Fruit fly (Drosophila melanogaster) whole organism, embryonic: ENCODE data around the gene CG9393.

Source experiments
- Asciz ChIP-seq: fragments of 200-800 bp; sonication (Bioruptor generic); optimal IDR thresholded peaks from 2 replicates; lab custom pipeline; 2017; ENCODE audit warnings: missing biosample characterization, mild to moderate bottlenecking, missing genetic modification characterization, missing genetic modification reagents
- Atf-2 ChIP-seq: fragments of 200-800 bp; sonication (Bioruptor generic); optimal IDR thresholded peaks from 2 replicates; lab custom pipeline; 2016; ENCODE audit warnings: missing biosample characterization, missing genetic modification characterization
- Bteb2 ChIP-seq: fragments of 200-800 bp; sonication (Bioruptor generic); optimal IDR thresholded peaks from 2 replicates; lab custom pipeline; 2016; ENCODE audit warnings: missing biosample characterization, missing genetic modification characterization
- CG10267 ChIP-seq: fragments of 200-800 bp; sonication (Bioruptor generic); optimal IDR thresholded peaks from 2 replicates; lab custom pipeline; 2018; ENCODE audit warnings: missing biosample characterization, mild to moderate bottlenecking, missing genetic modification characterization, moderate library complexity
- CG10274 ChIP-seq: fragments of 200-800 bp; sonication (Bioruptor generic); optimal IDR thresholded peaks from 3 replicates; lab custom pipeline; 2017; ENCODE audit warnings: missing biosample characterization, mild to moderate bottlenecking, missing genetic modification characterization
- CG11247 ChIP-seq: fragments of 200-800 bp; sonication (Bioruptor generic); IDR thresholded peaks from 2 replicates; pipeline ENCODE4 v1.3.6; 2022; ENCODE audit warnings: missing biosample characterization, missing genetic modification characterization
- CG12236 ChIP-seq: fragments of 200-800 bp; sonication (Bioruptor generic); optimal IDR thresholded peaks from 2 replicates; lab custom pipeline; 2016; ENCODE audit warnings: missing biosample characterization, missing genetic modification characterization
- CG12391 ChIP-seq: fragments of 200-800 bp; sonication (Bioruptor generic); optimal IDR thresholded peaks from 3 replicates; lab custom pipeline; 2018; ENCODE audit warnings: missing biosample characterization, mild to moderate bottlenecking, missing genetic modification characterization, moderate library complexity
- CG12659 ChIP-seq: fragments of 200-800 bp; sonication (Bioruptor generic); optimal IDR thresholded peaks from 3 replicates; lab custom pipeline; 2017; ENCODE audit warnings: mild to moderate bottlenecking, missing biosample characterization, missing genetic modification reagents, missing genetic modification characterization
- CG13287 ChIP-seq: fragments of 200-800 bp; sonication (Bioruptor generic); IDR thresholded peaks from 2 replicates; pipeline ENCODE4 v1.3.6; 2022; ENCODE audit warnings: missing biosample characterization, missing genetic modification characterization; ENCODE audit not compliant: partially characterized antibody
- CG13624 ChIP-seq: fragments of 200-800 bp; sonication (Bioruptor generic); optimal IDR thresholded peaks from 2 replicates; lab custom pipeline; 2016; ENCODE audit warnings: missing biosample characterization, missing genetic modification characterization
- CG14710 ChIP-seq: fragments of 200-800 bp; sonication (Bioruptor generic); optimal IDR thresholded peaks from 3 replicates; lab custom pipeline; 2019; ENCODE audit warnings: missing biosample characterization, mild to moderate bottlenecking, missing genetic modification characterization, moderate library complexity
- CG1602 ChIP-seq: fragments of 200-800 bp; sonication (Bioruptor generic); optimal IDR thresholded peaks from 3 replicates; lab custom pipeline; 2016; ENCODE audit warnings: missing biosample characterization, missing genetic modification characterization
- CG17328 ChIP-seq: fragments of 200-800 bp; sonication (Bioruptor generic); IDR thresholded peaks from 2 replicates; pipeline ENCODE4 v1.3.6; 2022; ENCODE audit warnings: missing biosample characterization, missing genetic modification characterization
- CG18262 ChIP-seq: fragments of 200-800 bp; optimal IDR thresholded peaks from 3 replicates; lab custom pipeline; 2019; ENCODE audit warnings: missing biosample characterization, mild to moderate bottlenecking, missing genetic modification characterization, moderate library complexity
- CG30431 ChIP-seq: fragments of 200-800 bp; sonication (Bioruptor generic); optimal IDR thresholded peaks from 2 replicates; lab custom pipeline; 2017; ENCODE audit warnings: missing biosample characterization, missing genetic modification characterization
- CG32772 ChIP-seq: fragments of 200-800 bp; sonication (Bioruptor generic); IDR thresholded peaks from 2 replicates; pipeline ENCODE4 v1.3.6; 2022; ENCODE audit warnings: missing biosample characterization, missing genetic modification characterization
- CG3407 ChIP-seq: fragments of 200-800 bp; sonication (Bioruptor generic); optimal IDR thresholded peaks from 2 replicates; lab custom pipeline; 2018; ENCODE audit warnings: missing biosample characterization, mild to moderate bottlenecking, missing genetic modification characterization
- CG5245 ChIP-seq: fragments of 200-800 bp; sonication (Bioruptor generic); optimal IDR thresholded peaks from 3 replicates; lab custom pipeline; 2016; ENCODE audit warnings: missing biosample characterization, missing genetic modification characterization
- CG6654 ChIP-seq: fragments of 200-800 bp; sonication (Bioruptor generic); optimal IDR thresholded peaks from 2 replicates; lab custom pipeline; 2017; ENCODE audit warnings: missing biosample characterization, mild to moderate bottlenecking, missing genetic modification characterization
- CG6683 ChIP-seq: fragments of 200-800 bp; sonication (Bioruptor generic); optimal IDR thresholded peaks from 2 replicates; lab custom pipeline; 2017; ENCODE audit warnings: missing biosample characterization, mild to moderate bottlenecking, missing genetic modification characterization, missing genetic modification reagents
- CG6689 ChIP-seq: fragments of 200-800 bp; sonication (Bioruptor generic); IDR thresholded peaks from 2 replicates; pipeline ENCODE4 v1.3.6; 2022; ENCODE audit warnings: missing biosample characterization, missing genetic modification characterization
- CG6813 ChIP-seq: fragments of 200-800 bp; sonication (Bioruptor generic); optimal IDR thresholded peaks from 2 replicates; lab custom pipeline; 2017; ENCODE audit warnings: missing biosample characterization, missing genetic modification characterization, mild to moderate bottlenecking, moderate library complexity, missing genetic modification reagents
- Doc2 ChIP-seq: fragments of 200-800 bp; sonication (Bioruptor generic); IDR thresholded peaks from 2 replicates; pipeline ENCODE4 v1.3.6; 2022; ENCODE audit warnings: missing biosample characterization, missing genetic modification characterization
- Drgx ChIP-seq: fragments of 200-800 bp; sonication (Bioruptor generic); IDR thresholded peaks from 2 replicates; pipeline ENCODE4 v1.3.6; 2022; ENCODE audit warnings: missing biosample characterization, missing genetic modification characterization
- Ets97D ChIP-seq: fragments of 200-800 bp; sonication (Bioruptor generic); optimal IDR thresholded peaks from 3 replicates; lab custom pipeline; 2016; ENCODE audit warnings: missing biosample characterization, missing genetic modification characterization
- H2.0 ChIP-seq: fragments of 200-800 bp; sonication (Bioruptor generic); IDR thresholded peaks from 2 replicates; pipeline ENCODE4 v1.3.6; 2022; ENCODE audit warnings: missing biosample characterization, missing genetic modification characterization
- HLH3B ChIP-seq: fragments of 200-800 bp; sonication (Bioruptor generic); IDR thresholded peaks from 2 replicates; pipeline ENCODE4 v1.3.6; 2022; ENCODE audit warnings: missing biosample characterization, missing genetic modification characterization
- Hr3 ChIP-seq: fragments of 200-800 bp; sonication (Bioruptor generic); optimal IDR thresholded peaks from 3 replicates; lab custom pipeline; 2016; ENCODE audit warnings: missing biosample characterization, missing genetic modification characterization
- Hr39 ChIP-seq: fragments of >200 bp; optimal IDR thresholded peaks from 2 replicates; lab custom pipeline; 2017
- Rfx ChIP-seq: fragments of 200-800 bp; sonication (Bioruptor generic); IDR thresholded peaks from 2 replicates; pipeline ENCODE4 v1.3.6; 2022; ENCODE audit warnings: missing biosample characterization, missing genetic modification characterization
- Sox102F ChIP-seq: fragments of 200-800 bp; sonication (Bioruptor generic); optimal IDR thresholded peaks from 2 replicates; lab custom pipeline; 2018; ENCODE audit warnings: missing biosample characterization, mild to moderate bottlenecking, missing genetic modification characterization, moderate library complexity
- Vsx1 ChIP-seq: fragments of 200-800 bp; sonication (Bioruptor generic); optimal IDR thresholded peaks from 2 replicates; lab custom pipeline; 2017; ENCODE audit warnings: missing biosample characterization, mild to moderate bottlenecking, missing genetic modification characterization, missing genetic modification reagents
- bcd ChIP-seq: fragments of 200-800 bp; sonication (Bioruptor generic); optimal IDR thresholded peaks from 2 replicates; lab custom pipeline; 2017; ENCODE audit warnings: missing biosample characterization, mild to moderate bottlenecking, missing genetic modification characterization
- chinmo ChIP-seq: fragments of 200-800 bp; sonication (Bioruptor generic); IDR thresholded peaks from 4 replicates; pipeline ENCODE4 v1.3.6; 2022; ENCODE audit warnings: missing biosample characterization, missing genetic modification characterization; ENCODE audit not compliant: partially characterized antibody
- corto ChIP-seq: fragments of 200-800 bp; sonication (Bioruptor generic); optimal IDR thresholded peaks from 2 replicates; lab custom pipeline; 2016; ENCODE audit warnings: missing biosample characterization, mild to moderate bottlenecking, missing genetic modification characterization, moderate library complexity
- cwo ChIP-seq: fragments of 200-800 bp; sonication (Bioruptor generic); optimal IDR thresholded peaks from 3 replicates; lab custom pipeline; 2017; ENCODE audit warnings: missing biosample characterization, missing genetic modification characterization, mild to moderate bottlenecking, moderate library complexity, missing genetic modification reagents
- dimm ChIP-seq: fragments of 200-800 bp; sonication (Bioruptor generic); IDR thresholded peaks from 2 replicates; pipeline ENCODE4 v1.3.6; 2022; ENCODE audit warnings: missing biosample characterization, missing genetic modification characterization
- emc ChIP-seq: fragments of 200-800 bp; sonication (Bioruptor generic); optimal IDR thresholded peaks from 2 replicates; lab custom pipeline; 2016; ENCODE audit warnings: missing biosample characterization, missing genetic modification characterization
- h ChIP-seq: fragments of >200 bp; optimal IDR thresholded peaks from 2 replicates; lab custom pipeline; 2017
- her ChIP-seq: fragments of 200-800 bp; sonication (Bioruptor generic); optimal IDR thresholded peaks from 2 replicates; lab custom pipeline; 2016; ENCODE audit warnings: missing biosample characterization, missing genetic modification characterization
- jigr1 ChIP-seq: fragments of 200-800 bp; sonication (Bioruptor generic); IDR thresholded peaks from 3 replicates; pipeline ENCODE4 v1.3.6; 2022; ENCODE audit warnings: missing biosample characterization, missing genetic modification characterization
- mam ChIP-seq: fragments of 200-800 bp; sonication (Bioruptor generic); optimal IDR thresholded peaks from 3 replicates; lab custom pipeline; 2016; ENCODE audit warnings: missing biosample characterization, missing genetic modification characterization
- mirr ChIP-seq: fragments of 200-800 bp; sonication (Bioruptor generic); optimal IDR thresholded peaks from 3 replicates; lab custom pipeline; 2018; ENCODE audit warnings: missing biosample characterization, mild to moderate bottlenecking, missing genetic modification characterization
- nerfin-1 ChIP-seq: fragments of 200-800 bp; sonication (Bioruptor generic); optimal IDR thresholded peaks from 3 replicates; lab custom pipeline; 2019; ENCODE audit warnings: missing biosample characterization, mild to moderate bottlenecking, missing genetic modification characterization, moderate library complexity
- oc ChIP-seq: fragments of 200-800 bp; sonication (Bioruptor generic); optimal IDR thresholded peaks from 2 replicates; lab custom pipeline; 2018; ENCODE audit warnings: missing biosample characterization, mild to moderate bottlenecking, missing genetic modification characterization, moderate library complexity
- salm ChIP-seq: fragments of 200-800 bp; sonication (Bioruptor generic); optimal IDR thresholded peaks from 2 replicates; lab custom pipeline; 2018; ENCODE audit warnings: missing biosample characterization, mild to moderate bottlenecking, missing genetic modification characterization
- scrt ChIP-seq: fragments of 200-800 bp; sonication (Bioruptor generic); optimal IDR thresholded peaks from 2 replicates; lab custom pipeline; 2018; ENCODE audit warnings: missing biosample characterization, mild to moderate bottlenecking, missing genetic modification characterization, moderate library complexity
- slp2 ChIP-seq: fragments of 200-800 bp; sonication (Bioruptor generic); optimal IDR thresholded peaks from 2 replicates; lab custom pipeline; 2016; ENCODE audit warnings: missing biosample characterization, missing genetic modification characterization
- stc ChIP-seq: fragments of 200-800 bp; sonication (Bioruptor generic); IDR thresholded peaks from 2 replicates; pipeline ENCODE4 v1.3.6; 2022; ENCODE audit warnings: missing biosample characterization, missing genetic modification characterization
- tup ChIP-seq: fragments of 200-800 bp; sonication (Bioruptor generic); optimal IDR thresholded peaks from 2 replicates; lab custom pipeline; 2016; ENCODE audit warnings: missing biosample characterization, mild to moderate bottlenecking, missing genetic modification characterization, moderate library complexity

CG9393 gene

dm6 chr3R:9613124-9613523 is 49.7 kb upstream of the CG9393 start (continued):
- TF ChIP-seq CG10267 (tag; lab: Kevin White, UChicago), result peak; percentile 41
- peak; percentile 51; the same call in 1 of the 2 replicates for TF ChIP-seq stc (GFP tag; lab: Robert Waterston, UW)
- TF ChIP-seq CG12659 (GFP tag; lab: Kevin White, UChicago), result peak; percentile 10
- TF ChIP-seq Ets97D (GFP tag; lab: Kevin White, UChicago), result peak; percentile 16
- peak; percentile 62 for TF ChIP-seq CG13624 (GFP tag; lab: Kevin White, UChicago)
- TF ChIP-seq CG6683 (GFP tag; lab: Kevin White, UChicago), result peak; percentile 31
- TF ChIP-seq Rfx (GFP tag; lab: Robert Waterston, UW), result peak; percentile 70
- TF ChIP-seq CG6689 (GFP tag; lab: Robert Waterston, UW), result no peak
- peak; percentile 13 for TF ChIP-seq nerfin-1 (tag; lab: Kevin White, UChicago)
- TF ChIP-seq CG6654 (GFP tag; lab: Kevin White, UChicago), result peak; percentile 33
- peak; percentile 12 for TF ChIP-seq slp2 (GFP tag; lab: Kevin White, UChicago)
- TF ChIP-seq CG3407 (GFP tag; lab: Kevin White, UChicago), result no peak
- no peak for TF ChIP-seq salm
- TF ChIP-seq CG17328 (GFP tag; lab: Robert Waterston, UW), result peak; percentile 65
- TF ChIP-seq dimm (GFP tag; lab: Robert Waterston, UW), result 0 out of 2 replicates have a peak, but pooled peaks have one; percentile 13
- TF ChIP-seq jigr1 (GFP tag; lab: Robert Waterston, UW), result no peak
- peak; percentile 64 for TF ChIP-seq CG12391 (tag; lab: Kevin White, UChicago)
- peak; percentile 67 for TF ChIP-seq mam (GFP tag; lab: Kevin White, UChicago)
- TF ChIP-seq CG1602 (GFP tag; lab: Kevin White, UChicago), result peak; percentile 28
- peak; percentile 26 for TF ChIP-seq Vsx1 (GFP tag; lab: Kevin White, UChicago)
- TF ChIP-seq Hr39 (lab: Kevin White, UChicago), result no peak
- peak; percentile 40 for TF ChIP-seq Bteb2 (GFP tag; lab: Kevin White, UChicago)
- peak; percentile 70 for TF ChIP-seq HLH3B
- TF ChIP-seq Asciz (GFP tag; lab: Kevin White, UChicago), result peak; percentile 52
- TF ChIP-seq oc (tag; lab: Kevin White, UChicago), result no peak
- TF ChIP-seq scrt (GFP tag; lab: Kevin White, UChicago), result peak; percentile 82
- peak; percentile 55 for TF ChIP-seq bcd
- TF ChIP-seq Hr3 (GFP tag; lab: Kevin White, UChicago), result peak; percentile 45
- peak; percentile 39 for TF ChIP-seq CG12236 (GFP tag; lab: Kevin White, UChicago)
- no peak for TF ChIP-seq CG18262 (tag; lab: Kevin White, UChicago)
- peak; percentile 66 for TF ChIP-seq corto (GFP tag; lab: Kevin White, UChicago)
- peak; percentile 12 for TF ChIP-seq her (GFP tag; lab: Kevin White, UChicago)
- TF ChIP-seq CG10274 (GFP tag; lab: Kevin White, UChicago), result peak; percentile 14
- TF ChIP-seq cwo (GFP tag; lab: Kevin White, UChicago), result peak; percentile 60
- no peak for TF ChIP-seq mirr (GFP tag; lab: Kevin White, UChicago)
- TF ChIP-seq Sox102F (GFP tag; lab: Kevin White, UChicago), result peak; percentile 82
- TF ChIP-seq CG11247, result 0 out of 2 replicates have a peak, but pooled peaks have one; percentile 34
- peak; percentile 61 for TF ChIP-seq CG6813 (GFP tag; lab: Kevin White, UChicago)
- TF ChIP-seq CG30431 (GFP tag; lab: Kevin White, UChicago), result peak; percentile 33
- no peak; the same call in 1 of the 2 replicates for TF ChIP-seq Doc2 (GFP tag; lab: Robert Waterston, UW)
- TF ChIP-seq CG32772, result no peak; the same call in 1 of the 2 replicates
- peak; percentile 96 for TF ChIP-seq Drgx (GFP tag; lab: Robert Waterston, UW)
- TF ChIP-seq CG14710 (tag; lab: Kevin White, UChicago), result peak; percentile 12
- TF ChIP-seq tup, result peak; percentile 3
- no peak for TF ChIP-seq h (lab: Kevin White, UChicago)
- TF ChIP-seq chinmo, result no peak
- TF ChIP-seq H2.0 (GFP tag; lab: Robert Waterston, UW), result peak; percentile 31; the same call in 1 of the 2 replicates
- peak; percentile 52 for TF ChIP-seq emc (GFP tag; lab: Kevin White, UChicago)
- no peak for TF ChIP-seq CG13287 (GFP tag; lab: Robert Waterston, UW)
- peak; percentile 63 for TF ChIP-seq CG5245 (GFP tag; lab: Kevin White, UChicago)
- TF ChIP-seq Atf-2, result peak; percentile 14
